Fruit fly (Drosophila melanogaster): ENCODE results near the gene bor.

Gene bor

DNA sequence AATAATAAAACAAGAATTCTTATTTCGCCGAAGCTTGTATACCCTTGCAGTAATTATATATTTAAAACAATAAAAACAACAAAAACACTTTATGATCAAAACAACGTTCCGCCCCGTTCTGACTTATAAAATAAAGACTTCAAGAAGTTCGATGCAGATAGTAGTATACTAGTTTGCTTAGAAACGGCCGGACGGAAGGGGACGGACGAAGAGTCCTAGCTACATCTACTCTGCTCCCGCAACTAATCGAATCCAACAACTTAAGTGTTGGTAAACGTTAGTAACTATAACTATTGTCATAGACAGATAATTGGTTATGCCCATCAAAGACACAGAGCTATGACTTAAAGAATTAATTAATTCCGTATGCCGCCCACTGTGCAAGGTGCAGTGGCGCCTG is 20.6 kb upstream of the bor start:
- TF ChIP-seq CG8301 (tag; optimal IDR thresholded peaks at IDR 0.05), result no peak
- TF ChIP-seq CG10348 (GFP tag; IDR thresholded peaks at IDR 0.05), result no peak
- TF ChIP-seq fd96Ca (GFP tag; IDR thresholded peaks at IDR 0.05), result no peak
- TF ChIP-seq rn (GFP tag; IDR thresholded peaks at IDR 0.05), result no peak
- no peak for TF ChIP-seq EcR (GFP tag; optimal IDR thresholded peaks at IDR 0.05)
- TF ChIP-seq CG8159 (tag; optimal IDR thresholded peaks at IDR 0.05), result no peak
- no peak for TF ChIP-seq Ets98B (GFP tag; IDR thresholded peaks at IDR 0.05)
- TF ChIP-seq CG15710 (tag; optimal IDR thresholded peaks at IDR 0.05), result no peak
- TF ChIP-seq CG17806 (tag; optimal IDR thresholded peaks at IDR 0.05), result no peak
- no peak for TF ChIP-seq CG12605 (GFP tag; IDR thresholded peaks at IDR 0.05)
- TF ChIP-seq CG14655 (GFP tag; optimal IDR thresholded peaks at IDR 0.05), result no peak
- no peak for TF ChIP-seq gl (tag; optimal IDR thresholded peaks at IDR 0.05)
- no peak for TF ChIP-seq Pif1B (GFP tag; optimal IDR thresholded peaks at IDR 0.05)
- no peak for TF ChIP-seq Pif1A (GFP tag; optimal IDR thresholded peaks at IDR 0.05)
- TF ChIP-seq Snoo (tag; optimal IDR thresholded peaks at IDR 0.05), result no peak
- no peak for TF ChIP-seq CG34367 (tag; optimal IDR thresholded peaks at IDR 0.05)

DNA sequence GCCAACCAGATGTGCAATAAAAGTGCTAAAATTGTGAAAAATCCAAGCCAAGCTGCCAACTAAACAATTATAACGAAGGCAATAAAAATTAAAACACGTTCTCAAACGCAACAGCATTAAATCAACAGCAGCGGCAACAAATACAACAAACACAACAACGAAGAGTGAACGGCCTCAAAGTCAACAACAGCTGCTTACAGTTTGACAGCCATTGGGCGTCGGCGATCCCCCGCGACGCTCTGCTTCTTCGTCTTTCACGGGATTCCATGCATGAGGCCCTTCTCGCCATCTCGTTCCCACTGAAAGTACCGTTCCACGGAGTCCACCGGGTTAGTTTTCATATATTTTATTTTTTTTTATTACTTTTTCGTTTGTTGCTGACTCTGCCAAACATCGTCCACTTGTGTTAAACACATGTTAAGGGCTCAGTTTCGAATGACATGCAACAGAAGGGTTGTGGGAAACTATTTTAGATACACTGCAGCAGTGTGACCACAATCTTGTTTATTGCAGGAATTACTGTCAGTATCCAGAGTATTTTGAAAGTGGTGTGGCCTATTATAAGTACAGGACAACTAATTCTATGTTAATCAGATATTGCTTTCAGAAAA is 18.3 kb upstream of the bor start:
- TF ChIP-seq D1 (tag; optimal IDR thresholded peaks at IDR 0.05) (no peak), CG9948 (tag; optimal IDR thresholded peaks at IDR 0.05) (no peak), EcR (GFP tag; optimal IDR thresholded peaks at IDR 0.05) (peak; percentile 95), Ets98B (GFP tag; IDR thresholded peaks at IDR 0.05) (no peak), CG10348 (GFP tag; IDR thresholded peaks at IDR 0.05) (no peak), CG4496 (GFP tag; IDR thresholded peaks at IDR 0.05) (no peak), fd96Ca (GFP tag; IDR thresholded peaks at IDR 0.05) (no peak), CG12605 (GFP tag; IDR thresholded peaks at IDR 0.05) (no peak), CG13204 (GFP tag; optimal IDR thresholded peaks at IDR 0.05) (peak; percentile 22), CG17806 (tag; optimal IDR thresholded peaks at IDR 0.05) (no peak), gl (tag; optimal IDR thresholded peaks at IDR 0.05) (peak; percentile 22), CG14655 (GFP tag; optimal IDR thresholded peaks at IDR 0.05) (no peak), CG8159 (tag; optimal IDR thresholded peaks at IDR 0.05) (no peak), Pif1A (GFP tag; optimal IDR thresholded peaks at IDR 0.05) (no peak), CG34367 (tag; optimal IDR thresholded peaks at IDR 0.05) (no peak), CG15710 (tag; optimal IDR thresholded peaks at IDR 0.05) (no peak), CG32121 (GFP tag; IDR thresholded peaks at IDR 0.05) (no peak), rn (GFP tag; IDR thresholded peaks at IDR 0.05) (no peak)

DNA sequence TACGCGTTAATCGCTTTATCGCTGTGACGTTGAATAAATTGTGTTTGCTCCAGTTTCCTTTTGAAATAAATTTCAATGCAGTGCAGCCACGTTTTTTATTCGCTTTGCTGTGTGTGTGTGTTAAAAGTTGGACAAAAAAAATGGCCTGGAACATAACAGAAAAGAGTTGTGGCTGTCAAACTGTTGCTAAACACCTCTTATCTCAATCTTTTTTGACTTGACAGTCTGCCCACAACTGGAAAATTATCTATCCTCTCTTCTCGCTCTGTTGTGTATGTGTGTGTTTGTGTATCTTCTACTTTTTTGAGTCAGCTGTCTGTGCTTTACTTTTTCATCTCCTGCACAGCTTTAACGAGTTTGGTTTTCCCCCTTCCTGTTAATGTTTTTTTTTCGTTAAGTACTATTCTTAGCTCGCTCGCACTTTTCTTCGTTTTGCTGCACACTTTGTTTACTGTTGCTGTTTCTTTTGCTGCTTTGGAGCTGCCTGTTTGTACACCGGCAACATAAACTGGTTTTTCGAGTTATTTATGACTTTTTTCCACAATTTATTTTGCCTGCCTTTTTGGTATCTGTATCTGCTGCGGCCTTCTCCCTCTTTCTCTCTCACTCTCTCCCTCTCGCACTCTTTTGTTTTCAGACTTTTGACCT is 17.2 kb upstream of the bor start:
- TF ChIP-seq CG32121 (GFP tag; IDR thresholded peaks at IDR 0.05) (no peak), CG8159 (tag; optimal IDR thresholded peaks at IDR 0.05) (peak; percentile 13), CG15710 (tag; optimal IDR thresholded peaks at IDR 0.05) (peak; percentile 3), Pif1A (GFP tag; optimal IDR thresholded peaks at IDR 0.05) (peak; percentile 34), CG17806 (tag; optimal IDR thresholded peaks at IDR 0.05) (peak; percentile 0), fd96Ca (GFP tag; IDR thresholded peaks at IDR 0.05) (peak; percentile 19; the same call in 1 of the 3 replicates), CG4496 (GFP tag; IDR thresholded peaks at IDR 0.05) (peak; percentile 35; the same call in 1 of the 3 replicates), gl (tag; optimal IDR thresholded peaks at IDR 0.05) (peak; percentile 49), CG34367 (tag; optimal IDR thresholded peaks at IDR 0.05) (no peak), D1 (tag; optimal IDR thresholded peaks at IDR 0.05) (no peak)

DNA sequence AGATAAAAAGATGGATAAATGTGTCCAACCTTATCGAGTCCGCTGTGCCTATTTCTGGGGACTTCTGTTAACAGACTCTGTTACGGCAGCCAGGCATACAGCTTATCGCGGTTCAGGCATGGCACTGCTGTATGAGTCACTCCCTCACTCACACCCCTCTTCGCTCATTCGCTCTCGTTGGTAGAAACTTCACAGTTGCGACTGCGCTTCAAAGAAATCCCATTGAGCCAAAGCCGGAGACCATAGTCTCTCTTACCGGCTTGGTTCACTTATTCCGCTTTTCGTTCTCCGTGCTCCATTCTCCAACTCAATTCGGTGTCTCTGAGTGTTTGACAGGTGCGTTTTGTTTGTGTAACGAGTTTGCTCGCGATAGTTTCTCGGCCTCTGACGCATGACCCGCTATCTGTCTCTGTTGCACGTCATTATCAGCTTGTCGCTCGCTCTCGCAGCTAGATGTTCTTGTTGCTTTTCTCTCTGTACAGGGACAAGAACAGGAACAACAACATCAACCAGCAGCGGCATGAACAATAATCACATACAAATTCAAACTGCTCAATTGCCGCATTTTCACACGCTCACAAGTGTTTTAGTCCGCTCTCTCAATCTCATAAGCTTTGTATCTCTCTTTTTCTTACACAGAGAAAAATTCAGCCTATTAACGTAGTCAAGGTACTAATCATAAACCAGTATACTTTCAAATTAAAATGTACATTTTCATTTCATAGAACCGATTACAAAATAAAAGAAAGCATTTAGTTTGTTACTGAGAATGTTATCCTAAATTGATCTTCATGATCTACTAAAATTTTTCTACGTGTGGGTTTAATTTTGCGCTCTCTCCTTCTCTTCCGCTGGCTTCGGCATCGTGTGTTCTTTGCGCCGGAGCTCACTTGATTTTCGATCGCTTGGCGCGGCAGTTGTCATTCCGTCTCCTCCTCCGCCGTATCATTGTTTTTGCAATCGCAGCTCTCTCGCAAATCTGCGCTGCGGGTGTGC is 16.4 kb upstream of the bor start:
- peak; percentile 99 for TF ChIP-seq CG17806 (tag; optimal IDR thresholded peaks at IDR 0.05)
- peak; percentile 99 for TF ChIP-seq CG8301 (tag; optimal IDR thresholded peaks at IDR 0.05)
- peak; percentile 98 for TF ChIP-seq gl (tag; optimal IDR thresholded peaks at IDR 0.05)
- peak; percentile 100 for TF ChIP-seq CG32121 (GFP tag; IDR thresholded peaks at IDR 0.05)
- TF ChIP-seq CG9948 (tag; optimal IDR thresholded peaks at IDR 0.05), result peak; percentile 99
- peak; percentile 99 for TF ChIP-seq Snoo (tag; optimal IDR thresholded peaks at IDR 0.05)
- TF ChIP-seq CG4496 (GFP tag; IDR thresholded peaks at IDR 0.05), result peak; percentile 100
- peak; percentile 99 for TF ChIP-seq CG12605 (GFP tag; IDR thresholded peaks at IDR 0.05)
- TF ChIP-seq CG10348 (GFP tag; IDR thresholded peaks at IDR 0.05), result peak; percentile 94
- peak; percentile 99 for TF ChIP-seq rn (GFP tag; IDR thresholded peaks at IDR 0.05)
- TF ChIP-seq EcR (GFP tag; optimal IDR thresholded peaks at IDR 0.05), result peak; percentile 95
- TF ChIP-seq CG8159 (tag; optimal IDR thresholded peaks at IDR 0.05), result peak; percentile 99
- TF ChIP-seq CG13204 (GFP tag; optimal IDR thresholded peaks at IDR 0.05), result peak; percentile 98
- peak; percentile 99 for TF ChIP-seq CG14655 (GFP tag; optimal IDR thresholded peaks at IDR 0.05)
- TF ChIP-seq Pif1B (GFP tag; optimal IDR thresholded peaks at IDR 0.05), result peak; percentile 99
- TF ChIP-seq D1 (tag; optimal IDR thresholded peaks at IDR 0.05), result peak; percentile 99
- peak; percentile 100 for TF ChIP-seq Ets98B (GFP tag; IDR thresholded peaks at IDR 0.05)
- TF ChIP-seq fd96Ca (GFP tag; IDR thresholded peaks at IDR 0.05), result peak; percentile 94
- TF ChIP-seq Pif1A (GFP tag; optimal IDR thresholded peaks at IDR 0.05), result peak; percentile 99
- peak; percentile 99 for TF ChIP-seq CG34367 (tag; optimal IDR thresholded peaks at IDR 0.05)
- peak; percentile 100 for TF ChIP-seq CG15710 (tag; optimal IDR thresholded peaks at IDR 0.05)

Data from whole organism, pupa.